Fruit fly (Drosophila melanogaster): ENCODE measurements around the gene CG1812.
A peak's percentile ranks its signal among the peaks of the same experiment; 100 is the strongest.

The CG1812 gene

DNA sequence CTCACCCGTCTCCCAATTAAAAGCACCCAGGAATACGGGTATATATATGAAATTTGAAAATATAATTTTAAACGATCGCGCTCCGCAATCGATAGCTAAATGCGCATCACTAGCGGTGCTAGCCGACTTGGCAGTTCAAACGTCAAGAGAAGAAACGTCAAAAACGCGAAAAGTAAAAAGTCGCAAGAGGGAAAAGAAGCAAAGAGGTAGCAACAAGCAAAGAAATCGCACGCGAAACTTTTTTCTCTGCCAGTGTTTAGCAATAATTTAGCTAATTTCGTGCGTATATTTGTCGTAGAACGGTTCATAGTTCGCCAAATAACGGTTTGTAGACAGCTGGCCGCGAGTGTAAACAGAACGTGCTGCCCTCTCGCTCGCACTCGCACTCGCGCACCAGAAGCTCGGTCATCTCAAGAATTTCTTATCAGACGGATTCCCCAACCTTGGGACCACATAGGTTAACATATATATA is at the start of gene CG1812 (continued):
- TF ChIP-seq CG9609 (GFP tag; optimal IDR thresholded peaks at IDR 0.05) (no peak), CG1233 (GFP tag; optimal IDR thresholded peaks at IDR 0.05) (no peak), CG6272 (GFP tag; IDR thresholded peaks at IDR 0.05) (no peak), CG6689 (GFP tag; IDR thresholded peaks at IDR 0.05) (peak; percentile 50), Bdp1 (GFP tag; optimal IDR thresholded peaks at IDR 0.05) (no peak), usp (GFP tag; optimal IDR thresholded peaks at IDR 0.05) (no peak), Fer3 (tag; optimal IDR thresholded peaks at IDR 0.05) (peak; percentile 42), tll (GFP tag; optimal IDR thresholded peaks at IDR 0.05) (peak in 1 of 2 experiments; percentile 61), CG9215 (GFP tag; IDR thresholded peaks at IDR 0.05) (no peak), CG10321 (GFP tag; IDR thresholded peaks at IDR 0.05) (peak; percentile 30; the same call in 1 of the 2 replicates), croc (GFP tag; conservative IDR thresholded peaks at IDR 0.05) (no peak), CG3726 (GFP tag; IDR thresholded peaks at IDR 0.05) (no peak), CG30403 (GFP tag; optimal IDR thresholded peaks at IDR 0.05) (peak; percentile 43), Taf1 (GFP tag; IDR thresholded peaks at IDR 0.05) (no peak), D19B (GFP tag; optimal IDR thresholded peaks at IDR 0.05) (no peak), CG7357 (GFP tag; IDR thresholded peaks at IDR 0.05) (no peak), CG33557 (GFP tag; optimal IDR thresholded peaks at IDR 0.05) (no peak), Deaf1 (tag; optimal IDR thresholded peaks at IDR 0.05) (no peak), pros (GFP tag; optimal IDR thresholded peaks at IDR 0.05) (peak; percentile 46), CG16813 (GFP tag; IDR thresholded peaks at IDR 0.05; ENCODE audit: partially characterized antibody) (0 out of 3 replicates have a peak, but pooled peaks have one; percentile 6), CG6854 (GFP tag; optimal IDR thresholded peaks at IDR 0.05) (no peak), Elba2 (GFP tag; optimal IDR thresholded peaks at IDR 0.05) (no peak), CG11504 (tag; optimal IDR thresholded peaks at IDR 0.05) (peak; percentile 34), CG8944 (GFP tag; optimal IDR thresholded peaks at IDR 0.05) (peak; percentile 26), NK7.1 (GFP tag; optimal IDR thresholded peaks at IDR 0.05) (no peak), NC2α (GFP tag; optimal IDR thresholded peaks at IDR 0.05) (no peak), Side (GFP tag; optimal IDR thresholded peaks at IDR 0.05) (no peak)

DNA sequence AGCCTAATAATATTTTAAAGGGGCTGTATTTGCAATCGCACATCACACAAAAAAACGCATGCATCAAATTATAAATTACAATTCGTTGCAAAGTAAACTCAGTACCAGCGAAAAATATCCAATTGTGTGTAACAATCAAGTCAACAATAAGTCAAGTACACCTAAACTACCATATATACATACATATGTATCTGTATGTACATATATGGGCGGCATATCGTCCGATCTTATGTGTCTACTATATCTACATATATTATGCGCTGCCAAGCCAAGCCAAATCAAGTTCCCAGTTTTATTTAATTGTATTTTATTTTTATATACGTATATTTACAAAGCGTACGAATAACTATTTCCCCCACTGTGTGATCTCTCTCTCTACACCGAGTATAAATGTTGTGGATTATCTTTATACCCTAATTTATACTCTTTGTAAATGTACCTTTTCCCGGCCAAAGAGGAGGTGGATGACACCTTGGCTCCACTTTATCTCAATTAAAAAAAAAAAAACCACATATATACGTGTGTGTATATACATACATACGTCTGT is 44.9 kb upstream of the CG1812 start:
- TF ChIP-seq Chrac-16 (GFP tag; optimal IDR thresholded peaks at IDR 0.05) (no peak), eyg (GFP tag; optimal IDR thresholded peaks at IDR 0.05) (no peak), CG8388 (GFP tag; optimal IDR thresholded peaks at IDR 0.05) (peak; percentile 76), al (GFP tag; IDR thresholded peaks at IDR 0.05) (no peak), E2f1 (GFP tag; IDR thresholded peaks at IDR 0.05) (no peak), CG8089 (GFP tag; optimal IDR thresholded peaks at IDR 0.05) (no peak), HLH54F (GFP tag; optimal IDR thresholded peaks at IDR 0.05) (no peak), CrebB (tag; optimal IDR thresholded peaks at IDR 0.05) (no peak), lilli (GFP tag; optimal IDR thresholded peaks at IDR 0.05) (no peak), CG14050 (GFP tag; IDR thresholded peaks at IDR 0.05) (no peak), CG6854 (GFP tag; optimal IDR thresholded peaks at IDR 0.05) (no peak), CG7372 (GFP tag; IDR thresholded peaks at IDR 0.05) (no peak), D19A (tag; optimal IDR thresholded peaks at IDR 0.05) (peak; percentile 61), jumu (GFP tag; optimal IDR thresholded peaks at IDR 0.05) (no peak), Abd-B (GFP tag; optimal IDR thresholded peaks at IDR 0.05) (no peak), Nf-YC (tag; optimal IDR thresholded peaks at IDR 0.05) (no peak), CG3726 (GFP tag; IDR thresholded peaks at IDR 0.05) (no peak), CG10959 (GFP tag; IDR thresholded peaks at IDR 0.05) (no peak), Dbx (GFP tag; IDR thresholded peaks at IDR 0.05) (no peak), wor (GFP tag; IDR thresholded peaks at IDR 0.05) (no peak), ci (GFP tag; IDR thresholded peaks at IDR 0.05) (no peak), twi (tag; optimal IDR thresholded peaks at IDR 0.05) (no peak), Lhr (GFP tag; optimal IDR thresholded peaks at IDR 0.05) (no peak), CTCF (GFP tag; optimal IDR thresholded peaks at IDR 0.05) (no peak), CG7839 (tag; optimal IDR thresholded peaks at IDR 0.05) (no peak), CG1529 (GFP tag; optimal IDR thresholded peaks at IDR 0.05) (no peak), CG3847 (GFP tag; IDR thresholded peaks at IDR 0.05) (no peak), CG13296 (GFP tag; optimal IDR thresholded peaks at IDR 0.05) (peak; percentile 30)
